Worm (Caenorhabditis elegans) whole organism, midembryonic: ENCODE data around the gene Y41D4B.17.
A peak's percentile ranks its signal among the peaks of the same experiment; 100 is the strongest.

ENCODE experiments used
- T22C8.4 ChIP-seq: fragments of 200-800 bp; sonication (Bioruptor generic); IDR thresholded peaks from 2 replicates; pipeline ENCODE4 v1.3.6; 2022; ENCODE audit warnings: missing genetic modification characterization, missing compliant biosample characterization
- cog-1 ChIP-seq: sonication (generic microtip); optimal IDR thresholded peaks from 2 replicates; lab custom pipeline; 2016; ENCODE audit warnings: missing genetic modification characterization, missing compliant biosample characterization
- flt-1 ChIP-seq: fragments of 200-800 bp; sonication (Bioruptor generic); IDR thresholded peaks from 2 replicates; pipeline ENCODE4 v1.3.6; 2022; ENCODE audit warnings: missing genetic modification characterization, missing compliant biosample characterization
- klf-2 ChIP-seq: fragments of 200-800 bp; sonication (Bioruptor generic); conservative IDR thresholded peaks from 2 replicates; pipeline ENCODE4 v1.3.6; 2022; ENCODE audit warnings: missing genetic modification reagents, missing genetic modification characterization, missing compliant biosample characterization
- med-1 ChIP-seq: sonication (generic microtip); optimal IDR thresholded peaks from 2 replicates; lab custom pipeline; 2017; ENCODE audit warnings: missing genetic modification characterization, mild to moderate bottlenecking, missing compliant biosample characterization, antibody characterized with exemption, missing genetic modification reagents; ENCODE audit not compliant: insufficient read depth
- ref-1 ChIP-seq: fragments of 200-800 bp; sonication (Bioruptor generic); conservative IDR thresholded peaks from 2 replicates; pipeline ENCODE4 v1.3.6; 2022; ENCODE audit warnings: missing genetic modification reagents, missing genetic modification characterization, missing compliant biosample characterization
- tab-1 ChIP-seq: fragments of 200-800 bp; sonication (Bioruptor generic); IDR thresholded peaks from 2 replicates; pipeline ENCODE4 v1.3.6; 2022; ENCODE audit warnings: missing genetic modification characterization, missing compliant biosample characterization
- ztf-23 ChIP-seq: fragments of 200-800 bp; sonication (Bioruptor generic); IDR thresholded peaks from 2 replicates; pipeline ENCODE4 v1.3.6; 2022; ENCODE audit warnings: missing genetic modification reagents, missing genetic modification characterization, missing compliant biosample characterization
- ztf-29 ChIP-seq: fragments of 200-800 bp; sonication (Bioruptor generic); IDR thresholded peaks from 2 replicates; pipeline ENCODE4 v1.3.6; 2022; ENCODE audit warnings: missing genetic modification reagents, missing genetic modification characterization, missing compliant biosample characterization

Y41D4B.17 gene

ce11 chrIV:1563476-1564131 is 3.7 kb downstream of the Y41D4B.17 start, which contains the start of gene Y41D4B.15:
Gene Y41D4B.15, plus strand, starts transcription at chrIV:1564081.
- TF ChIP-seq T22C8.4 (GFP tag; lab: Robert Waterston, UW): no peak
- no peak for TF ChIP-seq ztf-23 (GFP tag; lab: Robert Waterston, UW)
- no peak for TF ChIP-seq tab-1
- no peak for TF ChIP-seq ztf-29 (GFP tag; lab: Robert Waterston, UW)
- no peak for TF ChIP-seq ref-1
- no peak for TF ChIP-seq cog-1

DNA sequence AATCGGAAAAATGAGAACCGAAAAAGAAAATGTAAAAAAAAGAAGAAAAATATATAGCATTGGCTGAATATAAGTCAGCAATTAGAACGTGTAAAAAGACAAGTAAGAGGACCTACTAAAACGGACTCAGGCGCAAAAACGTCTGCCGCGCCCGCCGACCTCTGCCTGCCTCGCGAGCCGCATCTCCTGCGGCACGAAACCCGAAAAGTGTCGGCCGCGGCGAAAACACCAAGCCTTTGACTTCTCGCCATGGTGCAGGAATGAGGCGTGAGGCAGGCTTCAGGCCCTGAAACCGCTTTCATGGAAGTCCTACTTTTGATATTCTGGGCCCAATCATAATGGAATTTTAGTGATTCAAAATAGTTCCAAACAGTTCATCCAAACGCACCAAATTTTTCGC is 5.8 kb downstream of the Y41D4B.17 start:
- TF ChIP-seq cog-1 (no peak), T22C8.4 (GFP tag; lab: Robert Waterston, UW) (no peak), tab-1 (no peak), ztf-23 (GFP tag; lab: Robert Waterston, UW) (no peak), klf-2 (no peak)

ce11 chrIV:1567577-1567976 is 7.7 kb downstream of the Y41D4B.17 start:
- TF ChIP-seq klf-2: no peak
- no peak for TF ChIP-seq tab-1
- no peak for TF ChIP-seq med-1 (GFP tag; lab: Kevin White, UChicago)

- TF ChIP-seq cog-1 (no peak), ztf-29 (GFP tag; lab: Robert Waterston, UW) (no peak), klf-2 (no peak), ztf-23 (GFP tag; lab: Robert Waterston, UW) (no peak), flt-1 (GFP tag; lab: Robert Waterston, UW) (no peak), T22C8.4 (GFP tag; lab: Robert Waterston, UW) (no peak), ref-1 (no peak), med-1 (GFP tag; lab: Kevin White, UChicago) (no peak), tab-1 (no peak)
Measured at ce11 chrIV:1576731-1577130, 16.8 kb downstream of the Y41D4B.17 start, which contains the start of gene Y41D4B.14. Gene Y41D4B.14, plus strand, starts transcription at chrIV:1577031.

ce11 chrIV:1595802-1596201 is 35.9 kb downstream of the Y41D4B.17 start, which contains the start of gene npp-8:
Gene npp-8, minus strand, starts transcription at chrIV:1595824.
- TF ChIP-seq tab-1: peak; percentile 81
- peak; percentile 65; the same call in 1 of the 2 replicates for TF ChIP-seq T22C8.4 (GFP tag; lab: Robert Waterston, UW)
- peak; percentile 73 for TF ChIP-seq cog-1
- no peak for TF ChIP-seq ztf-29 (GFP tag; lab: Robert Waterston, UW)
- TF ChIP-seq klf-2: peak; percentile 85
- peak; percentile 93 for TF ChIP-seq ztf-23 (GFP tag; lab: Robert Waterston, UW)
- peak; percentile 67 for TF ChIP-seq ref-1
- peak; percentile 79 for TF ChIP-seq med-1 (GFP tag; lab: Kevin White, UChicago)
- TF ChIP-seq flt-1 (GFP tag; lab: Robert Waterston, UW): peak; percentile 90

- TF ChIP-seq flt-1 (GFP tag; lab: Robert Waterston, UW) (no peak), T22C8.4 (GFP tag; lab: Robert Waterston, UW) (no peak), klf-2 (no peak), cog-1 (no peak), ztf-23 (GFP tag; lab: Robert Waterston, UW) (no peak), ref-1 (no peak), med-1 (GFP tag; lab: Kevin White, UChicago) (no peak), tab-1 (no peak), ztf-29 (GFP tag; lab: Robert Waterston, UW) (no peak)
Measured at ce11 chrIV:1597018-1597417, 37.1 kb downstream of the Y41D4B.17 start, which contains the start of gene ced-2. Gene ced-2, plus strand, starts transcription at chrIV:1597318.

DNA sequence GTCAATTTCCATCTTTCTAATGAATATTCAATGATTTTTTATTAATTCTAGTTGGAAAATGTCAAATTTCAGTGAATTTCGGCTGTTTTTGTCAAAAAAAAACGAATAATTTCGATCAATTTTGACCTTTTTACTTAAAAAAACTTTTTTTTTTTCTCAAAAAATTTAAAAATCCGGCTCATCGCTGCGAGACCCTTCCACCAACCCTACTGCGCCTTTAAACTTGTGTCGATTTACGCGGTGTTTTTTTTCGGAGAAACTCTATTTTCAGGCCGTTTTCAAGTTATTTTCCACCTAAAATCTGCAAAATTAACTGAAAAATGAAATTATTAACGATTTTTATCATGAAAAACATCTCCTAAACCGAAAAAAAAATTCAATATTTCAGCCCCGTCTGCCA is 40.9 kb downstream of the Y41D4B.17 start:
- no peak for TF ChIP-seq flt-1 (GFP tag; lab: Robert Waterston, UW)
- TF ChIP-seq klf-2: no peak
- TF ChIP-seq med-1 (GFP tag; lab: Kevin White, UChicago): no peak
- no peak for TF ChIP-seq ztf-23 (GFP tag; lab: Robert Waterston, UW)
- no peak for TF ChIP-seq T22C8.4 (GFP tag; lab: Robert Waterston, UW)
- no peak for TF ChIP-seq cog-1

- no peak for TF ChIP-seq ztf-29 (GFP tag; lab: Robert Waterston, UW)
- no peak for TF ChIP-seq med-1 (GFP tag; lab: Kevin White, UChicago)
- no peak for TF ChIP-seq ref-1
- TF ChIP-seq klf-2: no peak
- no peak for TF ChIP-seq cog-1
- TF ChIP-seq T22C8.4 (GFP tag; lab: Robert Waterston, UW): no peak
- TF ChIP-seq flt-1 (GFP tag; lab: Robert Waterston, UW): no peak
- no peak for TF ChIP-seq tab-1
- TF ChIP-seq ztf-23 (GFP tag; lab: Robert Waterston, UW): no peak
Measured at ce11 chrIV:1601357-1601756, 41.5 kb downstream of the Y41D4B.17 start, which contains the start of gene set-23. Gene set-23, plus strand, starts transcription at chrIV:1601657.

- TF ChIP-seq T22C8.4 (GFP tag; lab: Robert Waterston, UW) (peak; percentile 81), cog-1 (no peak)
Measured at ce11 chrIV:1602936-1603457, 43.1 kb downstream of the Y41D4B.17 start.

- TF ChIP-seq T22C8.4 (GFP tag; lab: Robert Waterston, UW): no peak
- no peak for TF ChIP-seq med-1 (GFP tag; lab: Kevin White, UChicago)
- TF ChIP-seq flt-1 (GFP tag; lab: Robert Waterston, UW): no peak
- no peak for TF ChIP-seq ref-1
- TF ChIP-seq tab-1: no peak
- TF ChIP-seq ztf-23 (GFP tag; lab: Robert Waterston, UW): no peak
- no peak for TF ChIP-seq cog-1
- TF ChIP-seq klf-2: no peak
Measured at ce11 chrIV:1605276-1605762, 45.4 kb downstream of the Y41D4B.17 start, which contains the start of gene Y41D4B.11. Gene Y41D4B.11, plus strand, starts transcription at chrIV:1605712.
